Fruit fly (Drosophila melanogaster) whole organism, embryonic: ENCODE data around the gene Trl.

Experiments
- Abd-B ChIP-seq: fragments of 200-800 bp; sonication (Bioruptor generic); optimal IDR thresholded peaks from 2 replicates; lab custom pipeline; 2018; ENCODE audit warnings: missing biosample characterization, mild to moderate bottlenecking, missing genetic modification characterization, moderate library complexity
- Bteb2 ChIP-seq: fragments of 200-800 bp; sonication (Bioruptor generic); optimal IDR thresholded peaks from 2 replicates; lab custom pipeline; 2016; ENCODE audit warnings: missing biosample characterization, missing genetic modification characterization
- CG10321 ChIP-seq: fragments of 200-800 bp; sonication (Bioruptor generic); IDR thresholded peaks from 2 replicates; pipeline ENCODE4 v1.3.6; 2022; ENCODE audit warnings: missing biosample characterization, missing genetic modification characterization
- CG11398 ChIP-seq: fragments of 200-800 bp; sonication (Bioruptor generic); optimal IDR thresholded peaks from 2 replicates; lab custom pipeline; 2016; ENCODE audit warnings: missing biosample characterization, missing genetic modification characterization
- CG14050 ChIP-seq: fragments of 200-800 bp; sonication (Bioruptor generic); IDR thresholded peaks from 3 replicates; pipeline ENCODE4 v1.3.6; 2022; ENCODE audit warnings: missing biosample characterization, missing genetic modification characterization
- CG14860 ChIP-seq: fragments of 200-800 bp; sonication (Bioruptor generic); IDR thresholded peaks from 3 replicates; pipeline ENCODE4 v1.3.6; 2022; ENCODE audit warnings: missing biosample characterization, missing genetic modification characterization; ENCODE audit not compliant: partially characterized antibody
- CG15479 ChIP-seq: fragments of 200-800 bp; sonication (Bioruptor generic); optimal IDR thresholded peaks from 3 replicates; lab custom pipeline; 2019; ENCODE audit warnings: missing biosample characterization, mild to moderate bottlenecking, missing genetic modification characterization, moderate library complexity
- CG17612 ChIP-seq: fragments of 200-800 bp; sonication (Bioruptor generic); IDR thresholded peaks from 2 replicates; pipeline ENCODE4 v1.3.6; 2022; ENCODE audit warnings: missing biosample characterization, missing genetic modification characterization
- CG18476 ChIP-seq: fragments of 200-800 bp; sonication (Bioruptor generic); optimal IDR thresholded peaks from 2 replicates; lab custom pipeline; 2016; ENCODE audit warnings: missing biosample characterization, mild to moderate bottlenecking, missing genetic modification characterization
- CG2202 ChIP-seq: fragments of 200-800 bp; sonication (Bioruptor generic); optimal IDR thresholded peaks from 2 replicates; lab custom pipeline; 2018; ENCODE audit warnings: missing biosample characterization, mild to moderate bottlenecking, missing genetic modification characterization
- CG2889 ChIP-seq: fragments of 200-800 bp; sonication (Bioruptor generic); IDR thresholded peaks from 3 replicates; pipeline ENCODE4 v1.3.6; 2022; ENCODE audit warnings: missing biosample characterization, missing genetic modification characterization
- CG3163 ChIP-seq: fragments of 200-800 bp; sonication (Bioruptor generic); optimal IDR thresholded peaks from 3 replicates; lab custom pipeline; 2016; ENCODE audit warnings: missing biosample characterization, missing genetic modification characterization
- CG3726 ChIP-seq: fragments of 200-800 bp; sonication (Bioruptor generic); IDR thresholded peaks from 3 replicates; pipeline ENCODE4, ENCODE4 v1.3.6; 2022; ENCODE audit warnings: missing biosample characterization, missing genetic modification characterization
- CG5245 ChIP-seq: fragments of 200-800 bp; sonication (Bioruptor generic); optimal IDR thresholded peaks from 3 replicates; lab custom pipeline; 2016; ENCODE audit warnings: missing biosample characterization, missing genetic modification characterization
- CG6765 ChIP-seq: fragments of 200-800 bp; sonication (Bioruptor generic); optimal IDR thresholded peaks from 3 replicates; lab custom pipeline; 2017; ENCODE audit warnings: missing biosample characterization, mild to moderate bottlenecking, missing genetic modification characterization
- CG7963 ChIP-seq: fragments of 200-800 bp; sonication (Bioruptor generic); IDR thresholded peaks from 3 replicates; pipeline ENCODE4 v1.3.6; 2022; ENCODE audit warnings: missing biosample characterization, missing genetic modification characterization; ENCODE audit not compliant: partially characterized antibody
- CG8290 ChIP-seq, 3 experiments: fragments of 200-800 bp; sonication (Bioruptor generic); optimal IDR thresholded peaks; 2 replicates each; lab custom pipeline; 2016 to 2019; ENCODE audit warnings: missing biosample characterization in 3 of 3, missing genetic modification characterization in 3 of 3, mild to moderate bottlenecking in 2 of 3, moderate library complexity in 1 of 3
- CG8924 ChIP-seq: fragments of 200-800 bp; optimal IDR thresholded peaks from 3 replicates; lab custom pipeline; 2019; ENCODE audit warnings: missing biosample characterization, mild to moderate bottlenecking, missing genetic modification characterization, moderate library complexity
- CG9876 ChIP-seq: fragments of 200-800 bp; sonication (Bioruptor generic); optimal IDR thresholded peaks from 2 replicates; lab custom pipeline; 2016; ENCODE audit warnings: missing biosample characterization, missing genetic modification characterization
- CTCF ChIP-seq: fragments of 200-800 bp; sonication (Bioruptor generic); optimal IDR thresholded peaks from 2 replicates; lab custom pipeline; 2017; ENCODE audit warnings: missing biosample characterization, mild to moderate bottlenecking, missing genetic modification characterization, moderate library complexity
- Chrac-16 ChIP-seq: fragments of 200-800 bp; sonication (Bioruptor generic); optimal IDR thresholded peaks from 3 replicates; lab custom pipeline; 2016; ENCODE audit warnings: missing biosample characterization, missing genetic modification characterization
- HLH4C ChIP-seq: fragments of 200-800 bp; sonication (Bioruptor generic); IDR thresholded peaks from 3 replicates; pipeline ENCODE4 v1.3.6; 2022; ENCODE audit warnings: missing biosample characterization, missing genetic modification characterization; ENCODE audit not compliant: partially characterized antibody
- HmgD ChIP-seq: fragments of 200-800 bp; sonication (Bioruptor generic); optimal IDR thresholded peaks from 3 replicates; lab custom pipeline; 2016; ENCODE audit warnings: missing biosample characterization, missing genetic modification characterization
- HmgZ ChIP-seq: fragments of 200-800 bp; sonication (Bioruptor generic); optimal IDR thresholded peaks from 2 replicates; lab custom pipeline; 2018; ENCODE audit warnings: missing biosample characterization, mild to moderate bottlenecking, missing genetic modification characterization
- Hsf ChIP-seq: fragments of 200-800 bp; sonication (Bioruptor generic); optimal IDR thresholded peaks from 3 replicates; lab custom pipeline; 2016; ENCODE audit warnings: missing biosample characterization, missing genetic modification characterization
- Lhr ChIP-seq: fragments of 200-800 bp; sonication (Bioruptor generic); optimal IDR thresholded peaks from 3 replicates; lab custom pipeline; 2017; ENCODE audit warnings: mild to moderate bottlenecking, missing biosample characterization, missing genetic modification reagents, missing genetic modification characterization
- Oli ChIP-seq: fragments of 200-800 bp; sonication (Bioruptor generic); optimal IDR thresholded peaks from 2 replicates; lab custom pipeline; 2018; ENCODE audit warnings: missing biosample characterization, mild to moderate bottlenecking, missing genetic modification characterization, moderate library complexity
- Pdp1 ChIP-seq, 2 experiments: fragments of 200-800 bp; sonication (Bioruptor generic); optimal IDR thresholded peaks; 3 replicates each; lab custom pipeline; 2016; ENCODE audit warnings: missing biosample characterization in 2 of 2, missing genetic modification characterization in 2 of 2, mild to moderate bottlenecking in 1 of 2, moderate library complexity in 1 of 2
- Scr ChIP-seq: fragments of 200-800 bp; sonication (Bioruptor generic); IDR thresholded peaks from 2 replicates; pipeline ENCODE4 v1.3.6; 2022; ENCODE audit warnings: missing biosample characterization, missing genetic modification characterization; ENCODE audit not compliant: partially characterized antibody
- Side ChIP-seq: fragments of 200-800 bp; sonication (Bioruptor generic); optimal IDR thresholded peaks from 2 replicates; lab custom pipeline; 2016; ENCODE audit warnings: missing biosample characterization, missing genetic modification characterization
- ap ChIP-seq: fragments of 200-800 bp; sonication (Bioruptor generic); IDR thresholded peaks from 2 replicates; pipeline ENCODE4 v1.3.6; 2022; ENCODE audit warnings: missing biosample characterization, missing genetic modification characterization
- ase ChIP-seq: fragments of 200-800 bp; sonication (Bioruptor generic); IDR thresholded peaks from 3 replicates; pipeline ENCODE4 v1.3.6; 2022; ENCODE audit warnings: missing biosample characterization, missing genetic modification characterization
- br ChIP-seq: fragments of >200 bp; optimal IDR thresholded peaks from 2 replicates; lab custom pipeline; 2017
- crc ChIP-seq: fragments of 200-800 bp; sonication (Bioruptor generic); optimal IDR thresholded peaks from 2 replicates; lab custom pipeline; 2016; ENCODE audit warnings: missing biosample characterization, missing genetic modification characterization
- dmrt11E ChIP-seq: fragments of 200-800 bp; sonication (Bioruptor generic); optimal IDR thresholded peaks from 3 replicates; lab custom pipeline; 2018; ENCODE audit warnings: missing biosample characterization, mild to moderate bottlenecking, missing genetic modification characterization, moderate library complexity
- fd102C ChIP-seq: fragments of 200-800 bp; sonication (Bioruptor generic); optimal IDR thresholded peaks from 2 replicates; lab custom pipeline; 2018; ENCODE audit warnings: missing biosample characterization, mild to moderate bottlenecking, missing genetic modification characterization, moderate library complexity
- fd64A ChIP-seq: fragments of 200-800 bp; sonication (Bioruptor generic); optimal IDR thresholded peaks from 3 replicates; lab custom pipeline; 2018; ENCODE audit warnings: missing biosample characterization, mild to moderate bottlenecking, missing genetic modification characterization
- grn ChIP-seq: fragments of 200-800 bp; sonication (Bioruptor generic); optimal IDR thresholded peaks from 3 replicates; lab custom pipeline; 2017; ENCODE audit warnings: missing biosample characterization, missing genetic modification characterization
- kay ChIP-seq: fragments of 200-800 bp; sonication (Bioruptor generic); optimal IDR thresholded peaks from 2 replicates; lab custom pipeline; 2016; ENCODE audit warnings: missing biosample characterization, missing genetic modification characterization
- lbe ChIP-seq: fragments of 200-800 bp; sonication (Bioruptor generic); optimal IDR thresholded peaks from 2 replicates; lab custom pipeline; 2016; ENCODE audit warnings: missing biosample characterization, mild to moderate bottlenecking, missing genetic modification characterization
- lov ChIP-seq, 2 experiments: fragments of 200-800 bp in 1 of 2; fragments of >200 bp in 1 of 2; sonication (Bioruptor generic) in 1 of 2; IDR thresholded peaks in 1 of 2; optimal IDR thresholded peaks in 1 of 2; 2 replicates in 1 of 2; 3 replicates in 1 of 2; pipeline versions ENCODE4 v1.3.6 to Lab custom; 2017 to 2022; ENCODE audit warnings: missing biosample characterization in 1 of 2, missing genetic modification characterization in 1 of 2
- pfk ChIP-seq: fragments of 200-800 bp; sonication (Bioruptor generic); optimal IDR thresholded peaks from 2 replicates; lab custom pipeline; 2018; ENCODE audit warnings: missing biosample characterization, mild to moderate bottlenecking, missing genetic modification characterization, moderate library complexity
- pho ChIP-seq: fragments of 200-800 bp; sonication (Bioruptor generic); optimal IDR thresholded peaks from 2 replicates; lab custom pipeline; 2016; ENCODE audit warnings: missing biosample characterization, missing genetic modification characterization
- shn ChIP-seq: fragments of 200-800 bp; sonication (Bioruptor generic); optimal IDR thresholded peaks from 3 replicates; lab custom pipeline; 2016; ENCODE audit warnings: missing biosample characterization, missing genetic modification characterization
- stwl ChIP-seq: fragments of 200-800 bp; sonication (Bioruptor generic); optimal IDR thresholded peaks from 3 replicates; lab custom pipeline; 2018; ENCODE audit warnings: missing biosample characterization, mild to moderate bottlenecking, missing genetic modification characterization, moderate library complexity
- toy ChIP-seq: fragments of 200-800 bp; sonication (Bioruptor generic); IDR thresholded peaks from 2 replicates; pipeline ENCODE4 v1.3.6; 2022; ENCODE audit warnings: missing biosample characterization, missing genetic modification characterization
- ttk ChIP-seq: fragments of 200-800 bp; sonication (Bioruptor generic); IDR thresholded peaks from 2 replicates; pipeline ENCODE4 v2.1.2; 2022; ENCODE audit warnings: missing biosample characterization, missing genetic modification characterization
- yki ChIP-seq: fragments of >200 bp; optimal IDR thresholded peaks from 3 replicates; lab custom pipeline; 2018
- zfh2 ChIP-seq: fragments of 200-800 bp; sonication (Bioruptor generic); optimal IDR thresholded peaks from 2 replicates; lab custom pipeline; 2016; ENCODE audit warnings: missing biosample characterization, missing genetic modification characterization

Gene Trl

dm6 chr3L:14756724-14757463, 4.0 kb downstream of the Trl start (continued):
- TF ChIP-seq CG2889 (GFP tag; lab: Robert Waterston, UW), result peak; percentile 90
- TF ChIP-seq shn (GFP tag; lab: Kevin White, UChicago), result peak; percentile 92
- TF ChIP-seq Hsf, result peak; percentile 91
- peak; percentile 44 for TF ChIP-seq CG2202 (tag; lab: Kevin White, UChicago)
- peak; percentile 92 for TF ChIP-seq CG9876
- TF ChIP-seq CG3163 (GFP tag; lab: Kevin White, UChicago), result peak; percentile 94
- no peak for TF ChIP-seq br (lab: Kevin White, UChicago)
- peak; percentile 84 for TF ChIP-seq Bteb2 (GFP tag; lab: Kevin White, UChicago)
- no peak for TF ChIP-seq lov (optimal IDR thresholded peaks at IDR 0.05; lab: Kevin White, UChicago)
- peak; percentile 85; the same call in 2 of the 3 replicates for TF ChIP-seq lov (GFP tag; IDR thresholded peaks at IDR 0.05; lab: Robert Waterston, UW)
- no peak for TF ChIP-seq fd102C
- peak; percentile 88 for TF ChIP-seq CG11398 (GFP tag; lab: Kevin White, UChicago)
- TF ChIP-seq zfh2 (GFP tag; lab: Kevin White, UChicago), result peak; percentile 94
- TF ChIP-seq CG6765 (GFP tag; lab: Kevin White, UChicago), result peak; percentile 63
- peak; percentile 77; the same call in 1 of the 3 replicates for TF ChIP-seq CG3726
- TF ChIP-seq Abd-B (GFP tag; lab: Kevin White, UChicago), result peak; percentile 67
- TF ChIP-seq CG7963, result no peak
- peak; percentile 27 for TF ChIP-seq CTCF (GFP tag; lab: Kevin White, UChicago)
- no peak for TF ChIP-seq CG14860
- TF ChIP-seq ase (GFP tag; lab: Robert Waterston, UW), result peak; percentile 93
- peak; percentile 90 to 95 for TF ChIP-seq Pdp1 (GFP tag; optimal IDR thresholded peaks at IDR 0.05; lab: Kevin White, UChicago)
- TF ChIP-seq Oli (tag; lab: Kevin White, UChicago), result peak; percentile 86
- TF ChIP-seq Chrac-16 (GFP tag; lab: Kevin White, UChicago), result peak; percentile 89
- peak; percentile 70 for TF ChIP-seq crc (GFP tag; lab: Kevin White, UChicago)
- peak; percentile 83 for TF ChIP-seq yki (lab: Kevin White, UChicago)
- peak; percentile 77 for TF ChIP-seq CG5245
- TF ChIP-seq ttk (GFP tag; lab: Robert Waterston, UW), result peak; percentile 86
- TF ChIP-seq HLH4C (GFP tag; lab: Robert Waterston, UW), result no peak
- peak; percentile 77 for TF ChIP-seq CG8924 (tag; lab: Kevin White, UChicago)
- TF ChIP-seq Lhr (GFP tag; lab: Kevin White, UChicago), result no peak
- peak; percentile 55 for TF ChIP-seq CG8290 (GFP tag; optimal IDR thresholded peaks at IDR 0.05; lab: Kevin White, UChicago)
- TF ChIP-seq CG8290 (tag; optimal IDR thresholded peaks at IDR 0.05; lab: Kevin White, UChicago), result peak in 1 of 2 experiments; percentile 98
- TF ChIP-seq CG14050, result peak; percentile 89
- peak; percentile 49 for TF ChIP-seq dmrt11E (tag; lab: Kevin White, UChicago)
- TF ChIP-seq lbe (GFP tag; lab: Kevin White, UChicago), result peak; percentile 66
- TF ChIP-seq stwl (tag; lab: Kevin White, UChicago), result no peak
- peak; percentile 67 for TF ChIP-seq fd64A (GFP tag; lab: Kevin White, UChicago)
- TF ChIP-seq Scr (GFP tag; lab: Robert Waterston, UW), result no peak; the same call in 1 of the 2 replicates
- peak; percentile 69 for TF ChIP-seq kay (GFP tag; lab: Kevin White, UChicago)
- TF ChIP-seq pfk, result no peak
- peak; percentile 92 for TF ChIP-seq HmgZ (tag; lab: Kevin White, UChicago)
- TF ChIP-seq CG15479 (GFP tag; lab: Kevin White, UChicago), result no peak
- peak; percentile 93 for TF ChIP-seq CG10321 (GFP tag; lab: Robert Waterston, UW)
- peak; percentile 82 for TF ChIP-seq Side (GFP tag; lab: Kevin White, UChicago)
- TF ChIP-seq toy (GFP tag; lab: Robert Waterston, UW), result peak; percentile 62; the same call in 1 of the 2 replicates
- peak; percentile 85 for TF ChIP-seq CG18476 (GFP tag; lab: Kevin White, UChicago)
- peak; percentile 81 for TF ChIP-seq ap
- TF ChIP-seq CG17612 (GFP tag; lab: Robert Waterston, UW), result peak; percentile 82
- no peak for TF ChIP-seq grn (GFP tag; lab: Kevin White, UChicago)
- peak; percentile 95 for TF ChIP-seq pho (GFP tag; lab: Kevin White, UChicago)
- TF ChIP-seq HmgD (GFP tag; lab: Kevin White, UChicago), result peak; percentile 81
